Worm (Caenorhabditis elegans): ENCODE data around the gene F28H7.8.

DNA sequence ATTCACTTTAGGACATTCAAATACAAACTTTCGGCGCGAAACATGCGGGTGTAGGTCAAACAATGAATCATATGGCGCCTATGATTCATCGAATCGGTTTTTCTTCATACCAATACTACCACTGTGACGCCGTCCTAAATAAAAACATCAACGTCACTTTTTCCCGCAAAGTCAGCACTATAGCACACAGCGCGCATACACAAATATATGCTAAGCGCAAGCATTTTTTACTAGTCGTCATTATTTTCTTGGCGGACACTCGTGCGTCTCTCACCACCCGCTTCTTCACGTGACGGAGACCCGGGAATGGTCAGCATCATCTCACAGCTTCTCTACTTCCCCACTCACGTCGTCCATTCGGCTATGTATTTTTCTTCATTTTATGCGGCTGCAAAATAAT, 35.6 kb upstream of the F28H7.8 start:
- TF ChIP-seq cog-1 (tag; optimal IDR thresholded peaks at IDR 0.05): no peak
- no peak for TF ChIP-seq klf-2 (GFP tag; conservative IDR thresholded peaks at IDR 0.05)
- TF ChIP-seq med-1 (GFP tag; optimal IDR thresholded peaks at IDR 0.05; ENCODE audit: insufficient read depth): no peak
- TF ChIP-seq ztf-29 (GFP tag; IDR thresholded peaks at IDR 0.05): no peak
- no peak for TF ChIP-seq T22C8.4 (GFP tag; IDR thresholded peaks at IDR 0.05)
- no peak for TF ChIP-seq ref-1 (GFP tag; conservative IDR thresholded peaks at IDR 0.05)
- no peak for TF ChIP-seq ztf-23 (GFP tag; IDR thresholded peaks at IDR 0.05)
- TF ChIP-seq flt-1 (GFP tag; IDR thresholded peaks at IDR 0.05): no peak
- TF ChIP-seq tab-1 (GFP tag; IDR thresholded peaks at IDR 0.05): no peak
